Worm (Caenorhabditis elegans) whole organism, early embryonic: Measurements from ENCODE around the gene C48D1.9.

ENCODE experiments used
- aly-1 ChIP-seq: sonication (generic microtip); optimal IDR thresholded peaks from 2 replicates; lab custom pipeline; 2016; ENCODE audit warnings: missing genetic modification characterization, missing compliant biosample characterization
- ama-1 ChIP-seq: fragments of 150-350 bp; optimal IDR thresholded peaks from 2 replicates; lab custom pipeline; 2014
- ceh-36 ChIP-seq: sonication (generic microtip); optimal IDR thresholded peaks from 2 replicates; lab custom pipeline; 2016; ENCODE audit warnings: missing genetic modification characterization, inconsistent platforms, missing compliant biosample characterization
- hnd-1 ChIP-seq: sonication (generic microtip); optimal IDR thresholded peaks from 2 replicates; lab custom pipeline; 2016; ENCODE audit warnings: missing genetic modification characterization, missing compliant biosample characterization
- scrt-1 ChIP-seq: fragments of 200-800 bp; sonication (Bioruptor generic); IDR thresholded peaks from 2 replicates; pipeline ENCODE4 v1.3.6; 2022; ENCODE audit warnings: missing genetic modification characterization, missing compliant biosample characterization
- tbx-11 ChIP-seq: fragments of 200-800 bp; sonication (Bioruptor generic); IDR thresholded peaks from 2 replicates; pipeline ENCODE4 v1.3.6; 2022; ENCODE audit warnings: missing genetic modification characterization, missing compliant biosample characterization
- tra-4 ChIP-seq: sonication (generic microtip); optimal IDR thresholded peaks from 2 replicates; lab custom pipeline; 2017; ENCODE audit warnings: missing genetic modification characterization, missing compliant biosample characterization

- TF ChIP-seq ceh-36 (tag; lab: Kevin White, UChicago) (no peak), tra-4 (no peak), ama-1 (no peak), hnd-1 (no peak), aly-1 (tag; lab: Kevin White, UChicago) (no peak), tbx-11 (GFP tag; lab: Robert Waterston, UW) (no peak), scrt-1 (no peak)
Measured at ce11 chrIV:13252211-13252610, 42.7 kb upstream of the C48D1.9 start, which contains the start of gene ttr-51.
